Fruit fly (Drosophila melanogaster) whole organism, prepupa: ENCODE measurements around the gene simj.

Source experiments
- CG10631 ChIP-seq: fragments of 200-800 bp; sonication (Bioruptor generic); optimal IDR thresholded peaks from 2 replicates; lab custom pipeline; 2016; ENCODE audit warnings: missing biosample characterization, missing genetic modification characterization
- CG10669 ChIP-seq: fragments of 200-800 bp; sonication (Bioruptor generic); optimal IDR thresholded peaks from 3 replicates; lab custom pipeline; 2018; ENCODE audit warnings: missing biosample characterization, mild to moderate bottlenecking, missing genetic modification characterization, moderate library complexity
- CG11294 ChIP-seq: fragments of 200-800 bp; sonication (Bioruptor generic); IDR thresholded peaks from 2 replicates; pipeline ENCODE4 v1.3.6; 2022; ENCODE audit warnings: missing biosample characterization, missing genetic modification characterization
- CG11762 ChIP-seq: fragments of 200-800 bp; sonication (Bioruptor generic); optimal IDR thresholded peaks from 3 replicates; lab custom pipeline; 2016; ENCODE audit warnings: missing biosample characterization, missing genetic modification characterization; ENCODE audit not compliant: insufficient read depth
- CG11902 ChIP-seq: fragments of 200-800 bp; sonication (Bioruptor generic); optimal IDR thresholded peaks from 3 replicates; lab custom pipeline; 2016; ENCODE audit warnings: missing biosample characterization, missing genetic modification characterization
- CG15336 ChIP-seq: fragments of 200-800 bp; sonication (Bioruptor generic); IDR thresholded peaks from 2 replicates; pipeline ENCODE4 v1.3.6; 2022; ENCODE audit warnings: missing biosample characterization, missing genetic modification characterization
- CG1621 ChIP-seq: fragments of 200-800 bp; sonication (Bioruptor generic); optimal IDR thresholded peaks from 3 replicates; lab custom pipeline; 2018; ENCODE audit warnings: missing biosample characterization, mild to moderate bottlenecking, missing genetic modification characterization
- CG3032 ChIP-seq: fragments of 200-800 bp; optimal IDR thresholded peaks from 2 replicates; lab custom pipeline; 2019; ENCODE audit warnings: missing biosample characterization, mild to moderate bottlenecking, missing genetic modification characterization, moderate library complexity
- CG31627 ChIP-seq: fragments of 200-800 bp; sonication (Bioruptor generic); optimal IDR thresholded peaks from 3 replicates; lab custom pipeline; 2016; ENCODE audit warnings: missing biosample characterization, missing genetic modification characterization
- CG34406 ChIP-seq: fragments of 200-800 bp; sonication (Bioruptor generic); optimal IDR thresholded peaks from 3 replicates; lab custom pipeline; 2016; ENCODE audit warnings: missing biosample characterization, missing genetic modification characterization
- CG3919 ChIP-seq: fragments of 200-800 bp; sonication (Bioruptor generic); optimal IDR thresholded peaks from 3 replicates; lab custom pipeline; 2016; ENCODE audit warnings: missing biosample characterization, missing genetic modification characterization
- CG4318 ChIP-seq: fragments of 200-800 bp; sonication (Bioruptor generic); optimal IDR thresholded peaks from 3 replicates; lab custom pipeline; 2017; ENCODE audit warnings: missing biosample characterization, mild to moderate bottlenecking, missing genetic modification characterization
- CG6276 ChIP-seq: fragments of 200-800 bp; sonication (Bioruptor generic); optimal IDR thresholded peaks from 2 replicates; lab custom pipeline; 2017; ENCODE audit warnings: missing biosample characterization, mild to moderate bottlenecking, missing genetic modification characterization
- CG6792 ChIP-seq: fragments of 200-800 bp; sonication (Bioruptor generic); optimal IDR thresholded peaks from 3 replicates; lab custom pipeline; 2016; ENCODE audit warnings: missing biosample characterization, missing genetic modification characterization
- CG6854 ChIP-seq: fragments of 200-800 bp; sonication (Bioruptor generic); optimal IDR thresholded peaks from 2 replicates; lab custom pipeline; 2017; ENCODE audit warnings: missing biosample characterization, mild to moderate bottlenecking, missing genetic modification characterization
- CG7368 ChIP-seq: fragments of 200-800 bp; sonication (Bioruptor generic); optimal IDR thresholded peaks from 3 replicates; lab custom pipeline; 2016; ENCODE audit warnings: missing biosample characterization, missing genetic modification characterization
- CG8119 ChIP-seq: fragments of 200-800 bp; sonication (Bioruptor generic); IDR thresholded peaks from 3 replicates; pipeline ENCODE4 v1.3.6; 2022; ENCODE audit warnings: missing biosample characterization, missing genetic modification characterization
- CG8319 ChIP-seq: fragments of 200-800 bp; sonication (Bioruptor generic); optimal IDR thresholded peaks from 3 replicates; lab custom pipeline; 2016; ENCODE audit warnings: missing biosample characterization, missing genetic modification characterization
- CG8632 ChIP-seq: fragments of 200-800 bp; sonication (Bioruptor generic); optimal IDR thresholded peaks from 3 replicates; lab custom pipeline; 2016; ENCODE audit warnings: missing biosample characterization, missing genetic modification characterization
- CG9139 ChIP-seq: fragments of 200-800 bp; sonication (Bioruptor generic); optimal IDR thresholded peaks from 3 replicates; lab custom pipeline; 2017; ENCODE audit warnings: missing biosample characterization, mild to moderate bottlenecking, missing genetic modification characterization
- Eip75B ChIP-seq: fragments of 200-800 bp; sonication (Bioruptor generic); optimal IDR thresholded peaks from 3 replicates; lab custom pipeline; 2016; ENCODE audit warnings: missing biosample characterization, missing genetic modification characterization
- Eip78C ChIP-seq: fragments of 200-800 bp; sonication (Bioruptor generic); peaks from one replicate; lab custom pipeline; 2016; ENCODE audit warnings: missing biosample characterization, missing genetic modification characterization
- Eip93F ChIP-seq: fragments of 200-800 bp; sonication (Bioruptor generic); optimal IDR thresholded peaks from 2 replicates; lab custom pipeline; 2016; ENCODE audit warnings: missing biosample characterization, mild to moderate bottlenecking, missing genetic modification characterization
- Ets21C ChIP-seq: fragments of 200-800 bp; sonication (Bioruptor generic); optimal IDR thresholded peaks from 3 replicates; lab custom pipeline; 2016; ENCODE audit warnings: missing biosample characterization, missing genetic modification characterization
- Gug ChIP-seq: fragments of 200-800 bp; sonication (Bioruptor generic); IDR thresholded peaks from 2 replicates; pipeline ENCODE4 v1.3.6; 2022; ENCODE audit warnings: missing biosample characterization, missing genetic modification characterization
- Hr38 ChIP-seq: sonication (Bioruptor generic); optimal IDR thresholded peaks from 2 replicates; lab custom pipeline; 2016; ENCODE audit warnings: missing biosample characterization, missing genetic modification characterization
- Hr39 ChIP-seq: fragments of 200-800 bp; sonication (Bioruptor generic); optimal IDR thresholded peaks from 2 replicates; lab custom pipeline; 2016; ENCODE audit warnings: missing biosample characterization, missing genetic modification characterization
- Hr4 ChIP-seq: fragments of 200-800 bp; sonication (Bioruptor generic); optimal IDR thresholded peaks from 3 replicates; lab custom pipeline; 2016; ENCODE audit warnings: missing biosample characterization, missing genetic modification characterization
- Lpt ChIP-seq: fragments of 200-800 bp; sonication (Bioruptor generic); optimal IDR thresholded peaks from 3 replicates; lab custom pipeline; 2016; ENCODE audit warnings: missing biosample characterization, missing genetic modification characterization
- Met ChIP-seq: fragments of 200-800 bp; sonication (Bioruptor generic); optimal IDR thresholded peaks from 3 replicates; lab custom pipeline; 2016; ENCODE audit warnings: missing biosample characterization, missing genetic modification characterization
- OdsH ChIP-seq: fragments of 200-800 bp; sonication (Bioruptor generic); optimal IDR thresholded peaks from 3 replicates; lab custom pipeline; 2016; ENCODE audit warnings: missing biosample characterization, missing genetic modification characterization
- Smox ChIP-seq: fragments of 200-800 bp; sonication (Bioruptor generic); optimal IDR thresholded peaks from 3 replicates; lab custom pipeline; 2016; ENCODE audit warnings: missing biosample characterization, missing genetic modification characterization
- Sox102F ChIP-seq: fragments of 200-800 bp; sonication (Bioruptor generic); optimal IDR thresholded peaks from 2 replicates; lab custom pipeline; 2016; ENCODE audit warnings: missing biosample characterization, mild to moderate bottlenecking, missing genetic modification characterization
- achi ChIP-seq: fragments of 200-800 bp; sonication (Bioruptor generic); optimal IDR thresholded peaks from 3 replicates; lab custom pipeline; 2016; ENCODE audit warnings: missing biosample characterization, missing genetic modification characterization
- acj6 ChIP-seq: fragments of 200-800 bp; sonication (Bioruptor generic); optimal IDR thresholded peaks from 3 replicates; lab custom pipeline; 2016; ENCODE audit warnings: missing biosample characterization, missing genetic modification characterization
- cyc ChIP-seq: fragments of 200-800 bp; sonication (Bioruptor generic); optimal IDR thresholded peaks from 3 replicates; lab custom pipeline; 2016; ENCODE audit warnings: missing biosample characterization, missing genetic modification characterization
- dsx ChIP-seq: fragments of 200-800 bp; optimal IDR thresholded peaks from 3 replicates; lab custom pipeline; 2019; ENCODE audit warnings: missing biosample characterization, mild to moderate bottlenecking, missing genetic modification characterization, moderate library complexity; ENCODE audit not compliant: poor library complexity, severe bottlenecking
- eg ChIP-seq: fragments of 200-800 bp; sonication (Bioruptor generic); IDR thresholded peaks from 3 replicates; pipeline ENCODE4 v1.3.6; 2022; ENCODE audit warnings: missing biosample characterization, missing genetic modification characterization
- fd59A ChIP-seq: fragments of 200-800 bp; sonication (Bioruptor generic); optimal IDR thresholded peaks from 2 replicates; lab custom pipeline; 2017; ENCODE audit warnings: missing biosample characterization, mild to moderate bottlenecking, missing genetic modification characterization, missing genetic modification reagents
- fd85E ChIP-seq: fragments of 200-800 bp; sonication (Bioruptor generic); optimal IDR thresholded peaks from 3 replicates; lab custom pipeline; 2016; ENCODE audit warnings: missing biosample characterization, missing genetic modification characterization
- lz ChIP-seq: fragments of 200-800 bp; sonication (Bioruptor generic); optimal IDR thresholded peaks from 3 replicates; lab custom pipeline; 2016; ENCODE audit warnings: missing biosample characterization, missing genetic modification characterization
- net ChIP-seq: fragments of 200-800 bp; sonication (Bioruptor generic); optimal IDR thresholded peaks from 3 replicates; lab custom pipeline; 2016; ENCODE audit warnings: missing biosample characterization, missing genetic modification characterization
- pdm3 ChIP-seq: fragments of 200-800 bp; sonication (Bioruptor generic); optimal IDR thresholded peaks from 3 replicates; lab custom pipeline; 2016; ENCODE audit warnings: missing biosample characterization, missing genetic modification characterization
- salr ChIP-seq, 2 experiments: fragments of 200-800 bp; sonication (Bioruptor generic); optimal IDR thresholded peaks; 3 replicates each; lab custom pipeline; 2016 to 2018; ENCODE audit warnings: missing biosample characterization in 2 of 2, missing genetic modification characterization in 2 of 2, mild to moderate bottlenecking in 1 of 2
- spab ChIP-seq: fragments of 200-800 bp; sonication (Bioruptor generic); optimal IDR thresholded peaks from 2 replicates; lab custom pipeline; 2017; ENCODE audit warnings: missing biosample characterization, mild to moderate bottlenecking, missing genetic modification characterization, missing genetic modification reagents
- ss ChIP-seq, 2 experiments: fragments of 200-800 bp; sonication (Bioruptor generic); optimal IDR thresholded peaks; 2 replicates in 1 of 2; 3 replicates in 1 of 2; lab custom pipeline; 2017 to 2018; ENCODE audit warnings: mild to moderate bottlenecking in 2 of 2, missing biosample characterization in 2 of 2, missing genetic modification characterization in 2 of 2, moderate library complexity in 1 of 2
- svp ChIP-seq: fragments of 200-800 bp; sonication (Bioruptor generic); peaks from one replicate; lab custom pipeline; 2016; ENCODE audit warnings: missing biosample characterization, missing genetic modification characterization

The simj gene

dm6 chr3L:10682725-10683367 lies 18.3 kb downstream of the simj start (continued):
- TF ChIP-seq CG8632 (GFP tag; lab: Kevin White, UChicago) (peak; percentile 98), ss (GFP tag; optimal IDR thresholded peaks at IDR 0.05; lab: Kevin White, UChicago) (peak; percentile 94 to 96), CG6276 (GFP tag; lab: Kevin White, UChicago) (peak; percentile 98), eg (GFP tag; lab: Robert Waterston, UW) (peak; percentile 93), CG15336 (GFP tag; lab: Robert Waterston, UW) (peak; percentile 99), Hr38 (GFP tag; lab: Kevin White, UChicago) (no peak), CG11902 (GFP tag; lab: Kevin White, UChicago) (peak; percentile 96), Hr39 (GFP tag; lab: Kevin White, UChicago) (peak; percentile 91), lz (GFP tag; lab: Kevin White, UChicago) (peak; percentile 93), spab (peak; percentile 97), cyc (GFP tag; lab: Kevin White, UChicago) (peak; percentile 93), CG8319 (GFP tag; lab: Kevin White, UChicago) (peak; percentile 94), Ets21C (GFP tag; lab: Kevin White, UChicago) (peak; percentile 87), CG7368 (peak; percentile 95), Eip75B (GFP tag; lab: Kevin White, UChicago) (peak; percentile 92), Hr4 (GFP tag; lab: Kevin White, UChicago) (peak; percentile 97), Gug (GFP tag; lab: Robert Waterston, UW) (peak; percentile 96), CG3032 (tag; lab: Kevin White, UChicago) (peak; percentile 95), CG31627 (peak; percentile 93), dsx (GFP tag; lab: Kevin White, UChicago) (peak; percentile 89), CG10631 (GFP tag; lab: Kevin White, UChicago) (peak; percentile 98), Met (GFP tag; lab: Kevin White, UChicago) (peak; percentile 96), acj6 (GFP tag; lab: Kevin White, UChicago) (peak; percentile 97), salr (GFP tag; optimal IDR thresholded peaks at IDR 0.05; lab: Kevin White, UChicago) (peak; percentile 70 to 99), CG6854 (GFP tag; lab: Kevin White, UChicago) (peak; percentile 95), CG1621 (tag; lab: Kevin White, UChicago) (peak; percentile 86), fd59A (GFP tag; lab: Kevin White, UChicago) (peak; percentile 93), CG11762 (GFP tag; lab: Kevin White, UChicago) (peak; percentile 97), CG10669 (GFP tag; lab: Kevin White, UChicago) (peak; percentile 92)
- TF ChIP-seq, all 60 proteins: peak for 59

dm6 chr3L:10683899-10684340 lies 19.4 kb downstream of the simj start:
- peak; percentile 89 for TF ChIP-seq CG8119
- TF ChIP-seq svp (GFP tag; lab: Kevin White, UChicago): peak; percentile 72
- TF ChIP-seq CG9139 (GFP tag; lab: Kevin White, UChicago): no peak
- TF ChIP-seq CG8319 (GFP tag; lab: Kevin White, UChicago): peak; percentile 67
- peak; percentile 42 for TF ChIP-seq Met (GFP tag; lab: Kevin White, UChicago)
- TF ChIP-seq CG6792 (GFP tag; lab: Kevin White, UChicago): peak; percentile 69
- TF ChIP-seq CG1621 (tag; lab: Kevin White, UChicago): no peak
- TF ChIP-seq fd85E (GFP tag; lab: Kevin White, UChicago): no peak
- peak; percentile 66 for TF ChIP-seq OdsH (GFP tag; lab: Kevin White, UChicago)
- no peak for TF ChIP-seq Eip93F
- no peak for TF ChIP-seq CG4318 (GFP tag; lab: Kevin White, UChicago)
- TF ChIP-seq Lpt (GFP tag; lab: Kevin White, UChicago): peak; percentile 77
- peak; percentile 88 for TF ChIP-seq CG15336 (GFP tag; lab: Robert Waterston, UW)
- TF ChIP-seq Eip78C (GFP tag; lab: Kevin White, UChicago): peak; percentile 87
- no peak for TF ChIP-seq pdm3 (GFP tag; lab: Kevin White, UChicago)
- TF ChIP-seq lz (GFP tag; lab: Kevin White, UChicago): peak; percentile 65
- peak; percentile 72 for TF ChIP-seq spab
- peak; percentile 74 for TF ChIP-seq CG3919 (GFP tag; lab: Kevin White, UChicago)
- peak; percentile 73 for TF ChIP-seq CG11294 (GFP tag; lab: Robert Waterston, UW)
- TF ChIP-seq CG3032 (tag; lab: Kevin White, UChicago): peak; percentile 25
- TF ChIP-seq net (GFP tag; lab: Kevin White, UChicago): peak; percentile 67
- no peak for TF ChIP-seq Hr38 (GFP tag; lab: Kevin White, UChicago)
- peak; percentile 24 for TF ChIP-seq CG11902 (GFP tag; lab: Kevin White, UChicago)
- peak; percentile 23 for TF ChIP-seq CG34406 (GFP tag; lab: Kevin White, UChicago)
- peak; percentile 44 for TF ChIP-seq Hr39 (GFP tag; lab: Kevin White, UChicago)
- peak; percentile 43 for TF ChIP-seq acj6 (GFP tag; lab: Kevin White, UChicago)
- peak; percentile 26 for TF ChIP-seq Smox (GFP tag; lab: Kevin White, UChicago)
- TF ChIP-seq dsx (GFP tag; lab: Kevin White, UChicago): peak; percentile 69
- peak; percentile 71 for TF ChIP-seq achi (GFP tag; lab: Kevin White, UChicago)
- TF ChIP-seq CG11762 (GFP tag; lab: Kevin White, UChicago): peak; percentile 46
- TF ChIP-seq Sox102F: no peak
